Worm (Caenorhabditis elegans) whole organism, L4/young adult: ENCODE data around the gene Y57G11B.3.

Experiments used
- W03F9.2 ChIP-seq: fragments of 150-350 bp; optimal IDR thresholded peaks from 2 replicates; lab custom pipeline; 2014; ENCODE audit warnings: missing biosample characterization, missing genetic modification characterization
- dao-5 ChIP-seq: sonication (generic microtip); optimal IDR thresholded peaks from 2 replicates; lab custom pipeline; 2016; ENCODE audit warnings: missing genotype, missing genetic modification characterization, moderate library complexity, missing compliant biosample characterization

DNA sequence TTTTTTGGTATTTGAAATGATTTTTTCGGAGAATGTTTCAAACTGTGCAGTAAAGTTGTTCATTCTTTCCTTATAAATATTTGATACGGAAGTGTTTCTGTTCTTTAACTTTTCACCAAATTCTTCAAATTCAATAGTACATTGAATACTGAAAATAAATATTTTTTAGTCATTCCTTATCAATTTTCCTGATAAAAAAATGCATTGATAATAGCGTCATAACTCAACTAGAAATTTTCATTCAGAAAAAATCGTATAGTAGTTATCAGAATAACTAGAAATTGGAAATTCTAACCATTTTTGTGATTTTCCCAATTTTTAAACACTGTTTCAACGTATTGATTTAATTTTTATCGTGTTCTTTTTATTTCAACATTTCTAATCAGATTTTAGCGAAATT lies 14.9 kb downstream of the Y57G11B.3 start:
- TF ChIP-seq W03F9.2 (no peak), dao-5 (no peak)
